Worm (Caenorhabditis elegans) whole organism, young adult: ENCODE measurements around the gene Y56A3A.16.
"Not testable (repeated sequence)": the region's sequence is repeated elsewhere in the genome, so short reads cannot be mapped to it uniquely, and the experiment has no call there.

ENCODE experiments used
- B0019.2 ChIP-seq: fragments of 200-800 bp; sonication (Bioruptor generic); conservative IDR thresholded peaks from 2 replicates; pipeline ENCODE4 v1.3.6; 2022; ENCODE audit warnings: missing genetic modification reagents, missing genetic modification characterization, missing compliant biosample characterization
- ama-1 ChIP-seq, 3 experiments: fragments of 150-350 bp in 1 of 3; sonication (generic microtip) in 2 of 3; optimal IDR thresholded peaks; 2 replicates each; lab custom pipeline; 2014 to 2018; ENCODE audit warnings: missing biosample characterization in 2 of 3, missing genetic modification characterization in 2 of 3, missing genetic modification reagents in 2 of 3
- attf-3 ChIP-seq: fragments of 200-800 bp; sonication (Bioruptor generic); conservative IDR thresholded peaks from 2 replicates; pipeline ENCODE4 v1.3.6; 2022; ENCODE audit warnings: missing genetic modification reagents, missing genetic modification characterization, missing compliant biosample characterization
- ceh-27 ChIP-seq: fragments of 200-800 bp; sonication (Bioruptor generic); optimal IDR thresholded peaks from 2 replicates; lab custom pipeline; 2018; ENCODE audit warnings: mild to moderate bottlenecking, missing genetic modification characterization, moderate library complexity, missing compliant biosample characterization
- fkh-3 ChIP-seq: sonication (generic microtip); optimal IDR thresholded peaks from 2 replicates; lab custom pipeline; 2016; ENCODE audit warnings: mild to moderate bottlenecking, missing genetic modification characterization, missing compliant biosample characterization
- madf-3 ChIP-seq: fragments of 200-800 bp; sonication (Bioruptor generic); IDR thresholded peaks from 2 replicates; pipeline ENCODE4 v1.3.6; 2022; ENCODE audit warnings: missing genetic modification reagents, missing genetic modification characterization, missing compliant biosample characterization
- somi-1 ChIP-seq: fragments of 200-800 bp; sonication (Bioruptor generic); optimal IDR thresholded peaks from 2 replicates; lab custom pipeline; 2018; ENCODE audit warnings: mild to moderate bottlenecking, missing genetic modification characterization, missing compliant biosample characterization

DNA sequence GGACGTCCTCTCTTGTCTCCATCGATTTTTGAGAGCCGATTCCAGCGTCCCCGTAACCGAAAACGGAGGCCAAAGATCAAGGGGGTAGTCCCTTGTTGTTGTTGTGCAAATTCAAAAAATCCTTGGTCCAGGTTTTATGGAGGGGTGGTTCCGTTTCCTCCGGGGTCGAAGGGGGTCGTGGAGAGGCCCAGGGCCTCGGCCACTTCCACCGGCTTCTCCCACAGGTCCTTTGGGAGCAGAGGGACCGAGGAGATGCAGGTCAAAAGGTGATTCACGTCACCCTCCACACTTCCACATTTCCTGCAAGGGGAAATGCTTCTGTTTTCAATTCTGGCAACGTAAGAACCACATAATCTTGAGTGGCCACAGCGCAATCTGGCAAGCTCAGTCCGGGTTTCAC lies 30.4 kb downstream of the Y56A3A.16 start, which contains the start of gene fbxb-22:
- TF ChIP-seq madf-3; attf-3 (GFP tag; lab: Robert Waterston, UW); somi-1 (GFP tag; lab: Kevin White, UChicago); ama-1 (optimal IDR thresholded peaks at IDR 0.05; lab: Kevin White, UChicago); ama-1 (GFP tag; optimal IDR thresholded peaks at IDR 0.05; lab: Kevin White, UChicago); fkh-3; B0019.2 (GFP tag; lab: Robert Waterston, UW); ceh-27 (GFP tag; lab: Kevin White, UChicago): not testable (repeated sequence)
